Worm (Caenorhabditis elegans) whole organism, L4 larva: Measurements from ENCODE around the gene clc-17.

Experiments
- F44E2.7 ChIP-seq: fragments of 200-800 bp; sonication (Bioruptor generic); IDR thresholded peaks from 2 replicates; pipeline ENCODE4 v2.1.2; 2022; ENCODE audit warnings: missing genetic modification characterization, missing compliant biosample characterization
- T20F7.1 ChIP-seq: fragments of 200-800 bp; sonication (Bioruptor generic); optimal IDR thresholded peaks from 2 replicates; lab custom pipeline; 2018; ENCODE audit warnings: mild to moderate bottlenecking, missing genetic modification characterization, missing compliant biosample characterization
- T26A8.4 ChIP-seq: fragments of 200-800 bp; sonication (Bioruptor generic); IDR thresholded peaks from 2 replicates; pipeline ENCODE4 v1.3.6; 2022; ENCODE audit warnings: missing genetic modification characterization, missing compliant biosample characterization
- ama-1 ChIP-seq: fragments of 150-350 bp; optimal IDR thresholded peaks from 2 replicates; lab custom pipeline; 2014; ENCODE audit warnings: inconsistent platforms, mixed read lengths
- arid-1 ChIP-seq: fragments of 200-800 bp; sonication (Bioruptor generic); conservative IDR thresholded peaks from 2 replicates; pipeline ENCODE4 v1.3.6; 2022; ENCODE audit warnings: missing genetic modification reagents, missing genetic modification characterization, missing compliant biosample characterization
- ceh-28 ChIP-seq: fragments of 150-350 bp; optimal IDR thresholded peaks from 2 replicates; lab custom pipeline; 2014; ENCODE audit warnings: missing biosample characterization, missing genetic modification reagents, missing genetic modification characterization
- ceh-44 ChIP-seq: fragments of 200-800 bp; sonication (Bioruptor generic); IDR thresholded peaks from 2 replicates; pipeline ENCODE4 v1.3.6; 2022; ENCODE audit warnings: missing genetic modification reagents, missing genetic modification characterization, missing compliant biosample characterization
- ceh-62 ChIP-seq: sonication (generic microtip); optimal IDR thresholded peaks from 2 replicates; lab custom pipeline; 2017; ENCODE audit warnings: missing biosample characterization, missing genetic modification characterization
- ctbp-1 ChIP-seq: fragments of 200-800 bp; sonication (Bioruptor generic); IDR thresholded peaks from 2 replicates; pipeline ENCODE4 v1.3.6; 2022; ENCODE audit warnings: missing genetic modification reagents, missing genetic modification characterization, missing compliant biosample characterization
- duxl-1 ChIP-seq: sonication (generic microtip); optimal IDR thresholded peaks from 2 replicates; lab custom pipeline; 2016; ENCODE audit warnings: mild to moderate bottlenecking, missing genetic modification characterization, moderate library complexity, missing compliant biosample characterization; ENCODE audit not compliant: poor library complexity
- fkh-10 ChIP-seq: fragments of 150-350 bp; optimal IDR thresholded peaks from 2 replicates; lab custom pipeline; 2014; ENCODE audit warnings: missing biosample characterization, missing genetic modification reagents, missing genetic modification characterization
- hlh-30 ChIP-seq: sonication (generic microtip); optimal IDR thresholded peaks from 2 replicates; lab custom pipeline; 2017; ENCODE audit warnings: antibody characterized with exemption, mild to moderate bottlenecking, missing genetic modification characterization, missing compliant biosample characterization; ENCODE audit not compliant: insufficient read depth
- hmg-1.1 ChIP-seq: fragments of 200-800 bp; sonication (Bioruptor generic); IDR thresholded peaks from 2 replicates; pipeline ENCODE4 v1.3.6; 2022; ENCODE audit warnings: missing genetic modification reagents, missing genetic modification characterization, missing compliant biosample characterization
- jun-1 ChIP-seq: fragments of 150-350 bp; optimal IDR thresholded peaks from 2 replicates; lab custom pipeline; 2014; ENCODE audit warnings: missing biosample characterization, missing genetic modification reagents, missing genetic modification characterization
- lim-7 ChIP-seq: fragments of 200-800 bp; sonication (Bioruptor generic); IDR thresholded peaks from 2 replicates; pipeline ENCODE4 v1.3.6; 2022; ENCODE audit warnings: missing genetic modification characterization, missing compliant biosample characterization
- lin-15B ChIP-seq: fragments of 150-350 bp; sonication (generic microtip); optimal IDR thresholded peaks from 3 replicates; lab custom pipeline; 2014; ENCODE audit warnings: missing biosample characterization, missing genetic modification characterization
- lin-29 ChIP-seq: fragments of 200-800 bp; sonication (Bioruptor generic); IDR thresholded peaks from 2 replicates; pipeline ENCODE4 v1.3.6; 2022; ENCODE audit warnings: missing genetic modification reagents, missing genetic modification characterization, missing compliant biosample characterization
- lir-3 ChIP-seq: sonication (generic microtip); optimal IDR thresholded peaks from 2 replicates; lab custom pipeline; 2016; ENCODE audit warnings: mild to moderate bottlenecking, missing genetic modification characterization, missing compliant biosample characterization
- lsy-2 ChIP-seq, 2 experiments: fragments of 150-350 bp in 1 of 2; sonication (generic microtip) in 1 of 2; optimal IDR thresholded peaks; 2 replicates each; lab custom pipeline; 2014 to 2017; ENCODE audit warnings: missing biosample characterization in 2 of 2, missing genetic modification characterization in 2 of 2
- mdt-29 ChIP-seq: fragments of 200-800 bp; sonication (Bioruptor generic); IDR thresholded peaks from 2 replicates; pipeline ENCODE4 v1.3.6; 2022; ENCODE audit warnings: missing genetic modification reagents, missing genetic modification characterization, missing compliant biosample characterization
- mes-2 ChIP-seq: sonication (generic microtip); optimal IDR thresholded peaks from 2 replicates; lab custom pipeline; 2016; ENCODE audit warnings: missing genotype, mild to moderate bottlenecking, missing genetic modification characterization, missing compliant biosample characterization; ENCODE audit not compliant: poor library complexity, severe bottlenecking
- nhr-11 ChIP-seq: fragments of 150-350 bp; optimal IDR thresholded peaks from 2 replicates; lab custom pipeline; 2014; ENCODE audit warnings: missing biosample characterization, missing genetic modification characterization
- nhr-111 ChIP-seq: fragments of 200-800 bp; sonication (Bioruptor generic); optimal IDR thresholded peaks from 2 replicates; lab custom pipeline; 2018; ENCODE audit warnings: mild to moderate bottlenecking, missing genetic modification characterization, missing compliant biosample characterization
- nhr-28 ChIP-seq: fragments of 150-350 bp; optimal IDR thresholded peaks from 2 replicates; lab custom pipeline; 2014; ENCODE audit warnings: missing biosample characterization, missing genetic modification characterization
- nhr-76 ChIP-seq: fragments of 150-350 bp; optimal IDR thresholded peaks from 2 replicates; lab custom pipeline; 2014; ENCODE audit warnings: missing biosample characterization, missing genetic modification characterization
- nhr-77 ChIP-seq: fragments of 150-350 bp; optimal IDR thresholded peaks from 2 replicates; lab custom pipeline; 2014; ENCODE audit warnings: missing biosample characterization, missing genetic modification characterization
- php-3 ChIP-seq: fragments of 200-800 bp; sonication (Bioruptor generic); IDR thresholded peaks from 2 replicates; pipeline ENCODE4 v1.3.6; 2022; ENCODE audit warnings: missing genetic modification reagents, missing genetic modification characterization, missing compliant biosample characterization
- pqm-1 ChIP-seq: sonication (generic microtip); optimal IDR thresholded peaks from 2 replicates; lab custom pipeline; 2017; ENCODE audit warnings: missing biosample characterization, missing genetic modification characterization
- set-16 ChIP-seq: fragments of 200-800 bp; sonication (Bioruptor generic); IDR thresholded peaks from 2 replicates; pipeline ENCODE4 v1.3.6; 2022; ENCODE audit warnings: missing genetic modification reagents, missing genetic modification characterization, missing compliant biosample characterization
- snpc-1.2 ChIP-seq: fragments of 200-800 bp; sonication (Bioruptor generic); IDR thresholded peaks from 2 replicates; pipeline ENCODE4 v1.3.6; 2022; ENCODE audit warnings: missing genetic modification reagents, missing genetic modification characterization, missing compliant biosample characterization
- spr-1 ChIP-seq: sonication (generic microtip); optimal IDR thresholded peaks from 2 replicates; lab custom pipeline; 2016; ENCODE audit warnings: mild to moderate bottlenecking, missing genetic modification characterization, missing compliant biosample characterization
- spr-3 ChIP-seq: fragments of 200-800 bp; sonication (Bioruptor generic); optimal IDR thresholded peaks from 2 replicates; lab custom pipeline; 2018; ENCODE audit warnings: mild to moderate bottlenecking, missing genetic modification characterization, missing compliant biosample characterization
- unc-62 ChIP-seq, 3 experiments: fragments of 150-350 bp in 1 of 3; sonication (generic microtip); optimal IDR thresholded peaks in 2 of 3; peaks in 1 of 3; 1 replicate in 1 of 3; 2 replicates in 2 of 3; lab custom pipeline; 2014 to 2017; ENCODE audit warnings: missing biosample characterization in 3 of 3, missing genetic modification characterization in 3 of 3, missing genetic modification reagents in 3 of 3, missing genotype in 1 of 3
- zfp-3 ChIP-seq: fragments of 200-800 bp; sonication (Bioruptor generic); conservative IDR thresholded peaks from 2 replicates; pipeline ENCODE4 v1.3.6; 2022; ENCODE audit warnings: missing genetic modification reagents, missing genetic modification characterization, missing compliant biosample characterization
- ztf-11 ChIP-seq: fragments of 150-350 bp; optimal IDR thresholded peaks from 2 replicates; lab custom pipeline; 2014; ENCODE audit warnings: missing biosample characterization, missing genetic modification characterization
- ztf-7 ChIP-seq: fragments of 150-350 bp; optimal IDR thresholded peaks from 2 replicates; lab custom pipeline; 2014; ENCODE audit warnings: missing biosample characterization, missing genetic modification characterization

clc-17 gene

ce11 chrX:11125520-11125919, 18.3 kb downstream of the clc-17 start, which contains the start of gene alr-1:
alr-1 (minus strand) TSS chrX:11125620.
- TF ChIP-seq nhr-11 (tag; lab: Kevin White, UChicago), result no peak

DNA sequence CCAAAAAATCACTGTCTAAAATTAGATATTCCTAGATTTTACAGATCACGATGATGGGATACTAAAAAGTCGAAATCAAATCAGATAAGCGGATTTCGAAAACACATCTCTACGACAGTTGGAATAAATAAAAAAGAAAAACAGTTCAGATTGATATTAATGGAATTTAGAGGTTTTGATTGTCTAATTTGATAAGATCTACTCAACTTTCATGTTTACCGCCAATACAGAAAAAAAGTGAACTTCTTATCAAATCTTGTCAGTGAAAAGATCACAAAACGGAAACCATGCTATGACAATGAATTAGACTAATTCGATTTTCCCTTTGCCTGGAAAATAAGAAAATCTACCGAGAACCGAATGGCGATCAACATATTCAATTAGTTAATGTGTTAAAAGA, 19.1 kb downstream of the clc-17 start:
- no peak for TF ChIP-seq F44E2.7
- TF ChIP-seq arid-1 (GFP tag; lab: Robert Waterston, UW), result no peak
- no peak for TF ChIP-seq lin-15B (tag; lab: Kevin White, UChicago)
- TF ChIP-seq lin-29, result no peak
- no peak for TF ChIP-seq lsy-2 (tag; optimal IDR thresholded peaks at IDR 0.05; lab: Kevin White, UChicago)
- no peak for TF ChIP-seq php-3 (GFP tag; lab: Robert Waterston, UW)

DNA sequence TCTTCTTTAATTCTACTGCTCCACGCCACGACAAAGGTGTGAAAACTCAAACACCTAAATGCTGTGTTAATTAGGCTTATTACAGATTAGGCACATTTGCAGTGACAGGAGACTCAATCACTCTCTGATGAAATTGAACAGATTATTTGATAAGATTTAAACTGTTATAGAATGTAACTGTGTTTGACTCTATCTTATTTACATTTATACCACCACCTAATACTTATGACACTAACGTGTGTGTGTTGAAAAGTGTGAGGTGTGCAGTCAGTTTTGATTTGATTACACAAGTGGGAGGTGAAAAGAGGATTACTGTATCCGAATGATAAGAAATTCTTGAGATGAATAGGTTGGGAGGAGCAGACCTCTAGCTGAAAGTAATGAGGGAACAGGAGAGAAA, 25.1 kb downstream of the clc-17 start:
- TF ChIP-seq spr-1 (tag; lab: Kevin White, UChicago), result no peak
- TF ChIP-seq pqm-1 (tag; lab: Kevin White, UChicago), result peak; percentile 45

DNA sequence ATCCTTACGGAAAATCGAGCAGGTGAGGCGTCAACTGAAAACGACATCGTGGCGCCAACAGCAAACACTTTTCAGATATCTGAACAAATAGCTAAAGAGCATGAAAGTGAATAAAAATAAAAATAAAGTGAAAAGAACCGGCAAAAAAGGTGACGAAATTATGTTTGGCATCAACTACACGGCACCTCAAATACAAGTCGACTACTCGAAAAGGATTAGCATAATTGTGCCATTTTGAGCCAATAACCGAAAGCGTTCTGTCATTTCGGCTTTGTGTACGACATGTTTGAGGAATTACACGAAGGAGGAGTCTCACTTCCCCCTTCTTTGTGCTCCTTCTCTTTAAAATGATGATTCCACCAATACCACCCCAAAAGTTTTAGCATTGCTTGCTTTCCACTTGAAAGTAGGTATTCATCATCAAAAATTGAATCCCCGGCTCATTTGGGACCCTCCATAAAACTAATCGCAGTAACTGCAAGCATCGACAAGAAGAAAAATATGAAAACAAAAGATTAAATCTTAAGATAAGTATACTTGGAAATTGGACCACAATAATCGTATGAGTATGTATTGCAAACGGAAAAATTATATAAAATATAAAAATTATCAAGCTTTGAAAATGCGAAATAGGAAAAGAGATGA, 27.7 kb downstream of the clc-17 start:
- TF ChIP-seq unc-62 (GFP tag; optimal IDR thresholded peaks at IDR 0.05 in 1 of 2; lab: Kevin White, UChicago) (peak in 1 of 2 experiments; percentile 99), unc-62 (tag; optimal IDR thresholded peaks at IDR 0.05; lab: Kevin White, UChicago) (no peak), nhr-76 (tag; lab: Kevin White, UChicago) (no peak), nhr-111 (GFP tag; lab: Kevin White, UChicago) (no peak)

DNA sequence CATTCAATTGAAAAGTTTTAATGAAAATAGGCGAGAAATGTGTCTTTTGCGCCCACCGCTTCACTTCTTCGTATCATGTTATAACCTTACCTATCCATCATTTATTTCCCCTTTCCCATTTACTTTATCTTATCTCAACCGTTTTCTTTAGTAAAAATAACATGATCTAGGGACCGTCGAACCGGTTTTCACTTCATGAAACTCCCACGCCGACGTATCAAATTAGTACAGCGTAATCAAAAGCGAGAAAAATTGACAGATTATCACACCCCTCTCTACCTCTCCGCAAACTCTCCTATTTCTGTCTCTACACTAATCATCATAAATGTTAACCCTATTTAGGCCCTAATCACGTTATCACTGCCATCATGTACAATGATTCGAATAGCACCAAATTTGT, 29.8 kb downstream of the clc-17 start:
- TF ChIP-seq nhr-11 (tag; lab: Kevin White, UChicago) (no peak), hlh-30 (tag; lab: Kevin White, UChicago) (peak; percentile 19), pqm-1 (tag; lab: Kevin White, UChicago) (no peak), lsy-2 (tag; optimal IDR thresholded peaks at IDR 0.05; lab: Kevin White, UChicago) (no peak), nhr-28 (tag; lab: Kevin White, UChicago) (peak; percentile 10), jun-1 (tag; lab: Kevin White, UChicago) (no peak)
- TF ChIP-seq, all 104 proteins: peak for 2

- TF ChIP-seq nhr-77 (tag; lab: Kevin White, UChicago) (no peak), unc-62 (GFP tag; optimal IDR thresholded peaks at IDR 0.05 in 1 of 2; lab: Kevin White, UChicago) (peak in 1 of 2 experiments; percentile 88), unc-62 (tag; optimal IDR thresholded peaks at IDR 0.05; lab: Kevin White, UChicago) (no peak)
Observed at ce11 chrX:11137632-11138031, 30.5 kb downstream of the clc-17 start.

- TF ChIP-seq set-16 (GFP tag; lab: Robert Waterston, UW) (no peak), spr-3 (GFP tag; lab: Kevin White, UChicago) (no peak), ctbp-1 (GFP tag; lab: Robert Waterston, UW) (no peak), ztf-11 (tag; lab: Kevin White, UChicago) (no peak), hmg-1.1 (no peak), duxl-1 (tag; lab: Kevin White, UChicago) (no peak), jun-1 (tag; lab: Kevin White, UChicago) (no peak), T20F7.1 (no peak), ceh-28 (no peak), mdt-29 (GFP tag; lab: Robert Waterston, UW) (no peak)
Observed at ce11 chrX:11151494-11151893, 44.3 kb downstream of the clc-17 start.

DNA sequence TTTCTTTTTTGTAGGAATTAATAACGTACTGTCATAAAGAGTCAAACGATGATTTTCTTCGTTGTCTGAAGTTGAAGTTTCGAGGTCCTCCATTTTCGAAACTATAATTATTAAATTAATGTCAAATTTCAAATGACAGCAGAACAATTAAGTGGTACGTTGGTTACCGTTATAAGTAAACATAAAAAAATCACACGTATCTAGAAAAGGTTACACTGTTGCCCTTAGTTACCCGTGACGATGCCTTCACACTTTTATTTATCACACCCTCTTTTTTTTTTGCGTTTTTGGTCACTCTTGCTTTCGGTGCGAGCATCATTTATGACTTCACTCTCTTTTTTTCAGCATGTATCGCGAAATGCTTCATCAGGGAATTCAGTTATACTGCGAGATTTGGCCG, 45.5 kb downstream of the clc-17 start, which contains the start of the genes C05C9.3 and C05C9.2:
TSS of gene C05C9.3 (minus strand) at position 101 of the 400 bp plus-strand sequence.
TSS of gene C05C9.2 (plus strand) at position 346 of the 400 bp plus-strand sequence.
- no peak for TF ChIP-seq fkh-10 (GFP tag; lab: Kevin White, UChicago)
- no peak for TF ChIP-seq lim-7 (GFP tag; lab: Robert Waterston, UW)
- no peak for TF ChIP-seq mes-2 (tag; lab: Kevin White, UChicago)
- no peak for TF ChIP-seq snpc-1.2 (GFP tag; lab: Robert Waterston, UW)
- TF ChIP-seq lir-3, result no peak
- no peak for TF ChIP-seq duxl-1 (tag; lab: Kevin White, UChicago)
- TF ChIP-seq nhr-111 (GFP tag; lab: Kevin White, UChicago), result no peak
- no peak for TF ChIP-seq ceh-44 (GFP tag; lab: Robert Waterston, UW)
- TF ChIP-seq T26A8.4 (GFP tag; lab: Robert Waterston, UW), result no peak
- no peak for TF ChIP-seq ceh-62
- no peak for TF ChIP-seq zfp-3 (GFP tag; lab: Robert Waterston, UW)
- TF ChIP-seq ama-1 (lab: Kevin White, UChicago), result no peak
- TF ChIP-seq ztf-7 (tag; lab: Kevin White, UChicago), result no peak
- TF ChIP-seq hlh-30 (tag; lab: Kevin White, UChicago), result no peak
